Worm (Caenorhabditis elegans): ENCODE data around the gene M60.7.
A peak's percentile ranks its signal among the peaks of the same experiment; 100 is the strongest.

M60.7 gene

ce11 chrX:8261125-8261684, at the start of gene M60.7:
M60.7 (minus strand) TSS chrX:8261175.
- no peak for TF ChIP-seq lsy-2 (tag; optimal IDR thresholded peaks at IDR 0.05)
- no peak for TF ChIP-seq nhr-237 (tag; optimal IDR thresholded peaks at IDR 0.05)
- no peak for TF ChIP-seq ces-1 (GFP tag; optimal IDR thresholded peaks at IDR 0.05)
- no peak for TF ChIP-seq drap-1 (GFP tag; optimal IDR thresholded peaks at IDR 0.05)
- no peak for TF ChIP-seq M03D4.4 (tag; optimal IDR thresholded peaks at IDR 0.05)
- TF ChIP-seq blmp-1 (tag; optimal IDR thresholded peaks at IDR 0.05): no peak
- TF ChIP-seq ceh-39 (tag; optimal IDR thresholded peaks at IDR 0.05): no peak
- TF ChIP-seq zip-8 (tag; optimal IDR thresholded peaks at IDR 0.05): no peak
- TF ChIP-seq lin-13 (tag; optimal IDR thresholded peaks at IDR 0.05): no peak
- no peak for TF ChIP-seq unc-62 (GFP tag; optimal IDR thresholded peaks at IDR 0.05)
- TF ChIP-seq sem-2 (GFP tag; optimal IDR thresholded peaks at IDR 0.05): no peak
- no peak for TF ChIP-seq unc-39 (tag; optimal IDR thresholded peaks at IDR 0.05)
- no peak for TF ChIP-seq elt-3 (tag; optimal IDR thresholded peaks at IDR 0.05)
- no peak for TF ChIP-seq sptf-1 (tag; optimal IDR thresholded peaks at IDR 0.05)
- no peak for TF ChIP-seq nhr-28 (tag; optimal IDR thresholded peaks at IDR 0.05)

ce11 chrX:8310747-8311146, 49.8 kb upstream of the M60.7 start:
- TF ChIP-seq sem-2 (GFP tag; optimal IDR thresholded peaks at IDR 0.05) (no peak), unc-120 (tag; optimal IDR thresholded peaks at IDR 0.05; ENCODE audit: poor library complexity, severe bottlenecking) (no peak), pha-4 (tag; optimal IDR thresholded peaks at IDR 0.05) (no peak), lin-32 (GFP tag; optimal IDR thresholded peaks at IDR 0.05) (no peak), cnd-1 (tag; optimal IDR thresholded peaks at IDR 0.05) (no peak), M03D4.4 (tag; optimal IDR thresholded peaks at IDR 0.05) (no peak), unc-62 (GFP tag; optimal IDR thresholded peaks at IDR 0.05) (no peak)

- TF ChIP-seq unc-39 (tag; optimal IDR thresholded peaks at IDR 0.05): no peak
- TF ChIP-seq ces-1 (GFP tag; optimal IDR thresholded peaks at IDR 0.05): peak; percentile 75
- TF ChIP-seq mep-1 (tag; optimal IDR thresholded peaks at IDR 0.05): no peak
These were observed 47.5 kb upstream of the M60.7 start for ce11 chrX:8308491-8308890.

- TF ChIP-seq lin-13 (tag; optimal IDR thresholded peaks at IDR 0.05): no peak
- TF ChIP-seq nhr-12 (tag; optimal IDR thresholded peaks at IDR 0.05): no peak
- TF ChIP-seq ceh-43 (GFP tag; optimal IDR thresholded peaks at IDR 0.05): no peak
- TF ChIP-seq elt-3 (tag; optimal IDR thresholded peaks at IDR 0.05): no peak
- no peak for TF ChIP-seq sem-2 (GFP tag; optimal IDR thresholded peaks at IDR 0.05)
- TF ChIP-seq unc-120 (tag; optimal IDR thresholded peaks at IDR 0.05; ENCODE audit: poor library complexity, severe bottlenecking): no peak
- TF ChIP-seq zip-8 (tag; optimal IDR thresholded peaks at IDR 0.05): no peak
- TF ChIP-seq hlh-1 (tag; optimal IDR thresholded peaks at IDR 0.05): no peak
- no peak for TF ChIP-seq mep-1 (tag; optimal IDR thresholded peaks at IDR 0.05)
- no peak for TF ChIP-seq mls-2 (tag; optimal IDR thresholded peaks at IDR 0.05)
- no peak for TF ChIP-seq drap-1 (GFP tag; optimal IDR thresholded peaks at IDR 0.05)
- no peak for TF ChIP-seq tbx-8 (GFP tag; optimal IDR thresholded peaks at IDR 0.05)
- no peak for TF ChIP-seq snpc-4 (tag; optimal IDR thresholded peaks at IDR 0.05)
These were observed 46.6 kb upstream of the M60.7 start, which contains the start of gene R09F10.5 for ce11 chrX:8307600-8307999. R09F10.5 (minus strand) TSS chrX:8307700.

DNA sequence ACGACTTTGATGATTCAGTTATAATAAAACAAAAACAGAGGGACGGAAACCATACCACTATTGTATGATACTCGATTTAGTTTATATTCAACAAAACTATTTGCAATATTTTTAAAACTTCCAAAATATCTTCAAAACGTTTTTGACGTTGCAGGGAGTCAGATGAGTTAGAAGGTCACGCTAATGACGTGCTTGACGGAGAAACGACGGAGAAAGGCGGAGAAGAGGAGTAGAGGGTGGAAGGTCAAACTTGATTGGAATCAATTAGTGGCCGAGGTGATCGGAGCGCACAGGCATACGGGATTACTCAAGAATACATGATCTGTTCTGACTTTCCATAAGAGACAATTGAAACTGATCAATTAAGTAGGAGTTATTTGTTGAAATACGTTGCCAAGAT, 41.8 kb upstream of the M60.7 start:
- TF ChIP-seq flh-1 (GFP tag; optimal IDR thresholded peaks at IDR 0.05) (no peak), lsy-2 (tag; optimal IDR thresholded peaks at IDR 0.05) (no peak), elt-3 (tag; optimal IDR thresholded peaks at IDR 0.05) (no peak), sem-2 (GFP tag; optimal IDR thresholded peaks at IDR 0.05) (no peak), snpc-4 (tag; optimal IDR thresholded peaks at IDR 0.05) (no peak), ceh-43 (GFP tag; optimal IDR thresholded peaks at IDR 0.05) (no peak), drap-1 (GFP tag; optimal IDR thresholded peaks at IDR 0.05) (no peak), tbx-8 (GFP tag; optimal IDR thresholded peaks at IDR 0.05) (no peak), ham-2 (GFP tag; optimal IDR thresholded peaks at IDR 0.05) (no peak), elt-1 (tag; optimal IDR thresholded peaks at IDR 0.05; ENCODE audit: borderline replicate concordance, insufficient read depth) (no peak), ceh-39 (tag; optimal IDR thresholded peaks at IDR 0.05) (no peak), mab-5 (tag; optimal IDR thresholded peaks at IDR 0.05) (no peak), sptf-1 (tag; optimal IDR thresholded peaks at IDR 0.05) (no peak), nhr-12 (tag; optimal IDR thresholded peaks at IDR 0.05) (no peak), nhr-2 (tag; optimal IDR thresholded peaks at IDR 0.05) (no peak)

Data from whole organism, mixed stage, embryonic.